Worm (Caenorhabditis elegans) whole organism, young adult: ENCODE measurements around the gene ZK287.7.

Experiments used
- B0336.3 ChIP-seq: fragments of 200-800 bp; sonication (Bioruptor generic); IDR thresholded peaks from 2 replicates; pipeline ENCODE4 v1.3.6; 2022; ENCODE audit warnings: missing genetic modification characterization, missing compliant biosample characterization
- C17E4.6 ChIP-seq: fragments of 200-800 bp; sonication (Bioruptor generic); IDR thresholded peaks from 2 replicates; pipeline ENCODE4 v1.3.6; 2022; ENCODE audit warnings: missing genetic modification reagents, missing genetic modification characterization, missing compliant biosample characterization
- F10E7.11 ChIP-seq: sonication (generic microtip); optimal IDR thresholded peaks from 2 replicates; lab custom pipeline; 2017; ENCODE audit warnings: mild to moderate bottlenecking, missing genetic modification characterization, moderate library complexity, missing compliant biosample characterization
- F23B12.7 ChIP-seq: sonication (generic microtip); optimal IDR thresholded peaks from 2 replicates; lab custom pipeline; 2017; ENCODE audit warnings: missing genetic modification characterization, mild to moderate bottlenecking, missing compliant biosample characterization, antibody characterized with exemption, moderate library complexity; ENCODE audit not compliant: insufficient read depth
- F39B2.1 ChIP-seq: fragments of 200-800 bp; sonication (Bioruptor generic); IDR thresholded peaks from 2 replicates; pipeline ENCODE4 v1.3.6; 2022; ENCODE audit warnings: missing genetic modification reagents, missing genetic modification characterization, missing compliant biosample characterization
- F49E8.2 ChIP-seq: sonication (generic microtip); optimal IDR thresholded peaks from 3 replicates; lab custom pipeline; 2017; ENCODE audit warnings: missing genetic modification characterization, mild to moderate bottlenecking, missing compliant biosample characterization, antibody characterized with exemption, moderate library complexity; ENCODE audit not compliant: insufficient read depth
- F52B5.7 ChIP-seq: sonication (generic microtip); optimal IDR thresholded peaks from 2 replicates; lab custom pipeline; 2016; ENCODE audit warnings: mild to moderate bottlenecking, missing genetic modification characterization, missing compliant biosample characterization
- F57A8.1 ChIP-seq: fragments of 200-800 bp; sonication (Bioruptor generic); optimal IDR thresholded peaks from 2 replicates; lab custom pipeline; 2018; ENCODE audit warnings: mild to moderate bottlenecking, missing genetic modification characterization, moderate library complexity, missing compliant biosample characterization
- Y95B8A.8 ChIP-seq: fragments of 200-800 bp; sonication (Bioruptor generic); IDR thresholded peaks from 2 replicates; pipeline ENCODE4 v1.3.6; 2022; ENCODE audit warnings: missing genetic modification reagents, missing genetic modification characterization, missing compliant biosample characterization
- ama-1 ChIP-seq, 3 experiments: fragments of 150-350 bp in 1 of 3; sonication (generic microtip) in 2 of 3; optimal IDR thresholded peaks; 2 replicates each; lab custom pipeline; 2014 to 2018; ENCODE audit warnings: missing biosample characterization in 2 of 3, missing genetic modification characterization in 2 of 3, missing genetic modification reagents in 2 of 3
- attf-3 ChIP-seq: fragments of 200-800 bp; sonication (Bioruptor generic); conservative IDR thresholded peaks from 2 replicates; pipeline ENCODE4 v1.3.6; 2022; ENCODE audit warnings: missing genetic modification reagents, missing genetic modification characterization, missing compliant biosample characterization
- attf-6 ChIP-seq: fragments of 200-800 bp; sonication (Bioruptor generic); IDR thresholded peaks from 2 replicates; pipeline ENCODE4 v1.3.6; 2022; ENCODE audit warnings: missing genetic modification reagents, missing genetic modification characterization, missing compliant biosample characterization
- bed-1 ChIP-seq: fragments of 200-800 bp; sonication (Bioruptor generic); IDR thresholded peaks from 2 replicates; pipeline ENCODE4 v1.3.6; 2022; ENCODE audit warnings: missing genetic modification reagents, missing genetic modification characterization, missing compliant biosample characterization
- ccch-3 ChIP-seq: fragments of 200-800 bp; sonication (Bioruptor generic); optimal IDR thresholded peaks from 2 replicates; lab custom pipeline; 2018; ENCODE audit warnings: mild to moderate bottlenecking, missing genetic modification characterization, missing compliant biosample characterization
- cebp-1 ChIP-seq, 2 experiments: fragments of 200-800 bp in 1 of 2; sonication (Bioruptor generic) in 1 of 2; sonication (generic microtip) in 1 of 2; IDR thresholded peaks in 1 of 2; optimal IDR thresholded peaks in 1 of 2; 2 replicates each; pipeline versions ENCODE4 v1.3.6 to Lab custom; 2017 to 2022; ENCODE audit warnings: missing compliant biosample characterization in 2 of 2, missing genetic modification characterization in 2 of 2, mild to moderate bottlenecking in 1 of 2, missing genetic modification reagents in 1 of 2, moderate library complexity in 1 of 2
- ceh-100 ChIP-seq: fragments of 200-800 bp; sonication (Bioruptor generic); IDR thresholded peaks from 2 replicates; pipeline ENCODE4 v1.3.6; 2022; ENCODE audit warnings: missing genetic modification reagents, missing genetic modification characterization, missing compliant biosample characterization
- ceh-79 ChIP-seq: sonication (generic microtip); optimal IDR thresholded peaks from 2 replicates; lab custom pipeline; 2017; ENCODE audit warnings: mild to moderate bottlenecking, missing genetic modification characterization, missing compliant biosample characterization
- dpff-1 ChIP-seq: sonication (generic microtip); optimal IDR thresholded peaks from 2 replicates; lab custom pipeline; 2017; ENCODE audit warnings: mild to moderate bottlenecking, missing genetic modification characterization, missing compliant biosample characterization
- dpl-1 ChIP-seq: fragments of 150-350 bp; optimal IDR thresholded peaks from 2 replicates; lab custom pipeline; 2014; ENCODE audit warnings: missing biosample characterization, missing genetic modification reagents, missing genetic modification characterization
- efl-1 ChIP-seq: fragments of 150-350 bp; optimal IDR thresholded peaks from 2 replicates; lab custom pipeline; 2014; ENCODE audit warnings: missing biosample characterization, missing genetic modification reagents, missing genetic modification characterization
- egl-18 ChIP-seq: fragments of 200-800 bp; sonication (Bioruptor generic); IDR thresholded peaks from 2 replicates; pipeline ENCODE4 v1.3.6; 2022; ENCODE audit warnings: missing genetic modification reagents, missing genetic modification characterization, missing compliant biosample characterization
- egl-44 ChIP-seq: fragments of 200-800 bp; sonication (Bioruptor generic); IDR thresholded peaks from 2 replicates; pipeline ENCODE4 v1.3.6; 2022; ENCODE audit warnings: missing genetic modification reagents, missing genetic modification characterization, missing compliant biosample characterization
- ekl-4 ChIP-seq: fragments of 200-800 bp; sonication (Bioruptor generic); IDR thresholded peaks from 2 replicates; pipeline ENCODE4 v1.3.6; 2022; ENCODE audit warnings: missing genetic modification reagents, missing genetic modification characterization, missing compliant biosample characterization
- hlh-12 ChIP-seq: sonication (generic microtip); optimal IDR thresholded peaks from 2 replicates; lab custom pipeline; 2016; ENCODE audit warnings: missing genetic modification characterization, missing compliant biosample characterization
- hmg-20 ChIP-seq: fragments of 200-800 bp; sonication (Bioruptor generic); IDR thresholded peaks from 2 replicates; pipeline ENCODE4 v1.3.6; 2022; ENCODE audit warnings: missing genetic modification reagents, missing genetic modification characterization, missing compliant biosample characterization
- hrde-1 ChIP-seq: sonication (generic microtip); optimal IDR thresholded peaks from 2 replicates; lab custom pipeline; 2016; ENCODE audit warnings: missing genetic modification characterization, mild to moderate bottlenecking, missing compliant biosample characterization, moderate library complexity, missing genotype, missing genetic modification reagents, borderline replicate concordance
- lag-1 ChIP-seq: fragments of 200-800 bp; sonication (Bioruptor generic); IDR thresholded peaks from 2 replicates; pipeline ENCODE4 v1.3.6; 2022; ENCODE audit warnings: missing genetic modification reagents, missing genetic modification characterization, missing compliant biosample characterization
- lin-35 ChIP-seq, 3 experiments: fragments of 150-350 bp in 2 of 3; sonication (generic microtip) in 1 of 3; optimal IDR thresholded peaks; 2 replicates each; lab custom pipeline; 2014 to 2018; ENCODE audit warnings: missing biosample characterization in 3 of 3, missing genetic modification characterization in 3 of 3, missing genetic modification reagents in 3 of 3
- lir-1 ChIP-seq: fragments of 200-800 bp; sonication (Bioruptor generic); conservative IDR thresholded peaks from 2 replicates; pipeline ENCODE4 v1.3.6; 2022; ENCODE audit warnings: missing genetic modification reagents, missing genetic modification characterization, missing compliant biosample characterization
- lsl-1 ChIP-seq: fragments of 200-800 bp; sonication (Bioruptor generic); optimal IDR thresholded peaks from 2 replicates; lab custom pipeline; 2018; ENCODE audit warnings: mild to moderate bottlenecking, missing genetic modification characterization, moderate library complexity, missing compliant biosample characterization
- madf-6 ChIP-seq: fragments of 200-800 bp; sonication (Bioruptor generic); IDR thresholded peaks from 2 replicates; pipeline ENCODE4 v1.3.6; 2022; ENCODE audit warnings: missing genetic modification reagents, missing genetic modification characterization, missing compliant biosample characterization
- mcd-1 ChIP-seq: fragments of 200-800 bp; sonication (Bioruptor generic); IDR thresholded peaks from 2 replicates; pipeline ENCODE4 v1.3.6; 2022; ENCODE audit warnings: missing genetic modification reagents, missing genetic modification characterization, missing compliant biosample characterization
- mes-4 ChIP-seq: sonication (generic microtip); optimal IDR thresholded peaks from 2 replicates; lab custom pipeline; 2016; ENCODE audit warnings: missing genotype, missing genetic modification characterization, missing compliant biosample characterization
- mxl-1 ChIP-seq: sonication (generic microtip); optimal IDR thresholded peaks from 2 replicates; lab custom pipeline; 2016; ENCODE audit warnings: missing genetic modification characterization, missing compliant biosample characterization
- nfya-2 ChIP-seq: fragments of 200-800 bp; sonication (Bioruptor generic); IDR thresholded peaks from 2 replicates; pipeline ENCODE4 v1.3.6; 2022; ENCODE audit warnings: missing genetic modification reagents, missing genetic modification characterization, missing compliant biosample characterization
- nhr-179 ChIP-seq: sonication (generic microtip); optimal IDR thresholded peaks from 2 replicates; lab custom pipeline; 2016; ENCODE audit warnings: mild to moderate bottlenecking, missing genetic modification characterization, missing compliant biosample characterization
- rec-8 ChIP-seq, 2 experiments: sonication (generic microtip); optimal IDR thresholded peaks; 2 replicates each; lab custom pipeline; 2016; ENCODE audit warnings: mild to moderate bottlenecking in 2 of 2, missing genetic modification characterization in 2 of 2, missing genetic modification reagents in 2 of 2, missing genotype in 2 of 2, missing biosample characterization in 1 of 2, missing compliant biosample characterization in 1 of 2, moderate library complexity in 1 of 2
- sea-2 ChIP-seq: fragments of 200-800 bp; sonication (Bioruptor generic); IDR thresholded peaks from 2 replicates; pipeline ENCODE4 v1.3.6; 2022; ENCODE audit warnings: missing genetic modification characterization, missing compliant biosample characterization
- snpc-3.4 ChIP-seq: sonication (generic microtip); optimal IDR thresholded peaks from 2 replicates; lab custom pipeline; 2017; ENCODE audit warnings: missing genetic modification characterization, mild to moderate bottlenecking, missing compliant biosample characterization, antibody characterized with exemption, moderate library complexity, missing genotype, missing genetic modification reagents
- somi-1 ChIP-seq: fragments of 200-800 bp; sonication (Bioruptor generic); optimal IDR thresholded peaks from 2 replicates; lab custom pipeline; 2018; ENCODE audit warnings: mild to moderate bottlenecking, missing genetic modification characterization, missing compliant biosample characterization
- tbx-9 ChIP-seq: sonication (generic microtip); optimal IDR thresholded peaks from 2 replicates; lab custom pipeline; 2016; ENCODE audit warnings: borderline replicate concordance, missing genetic modification characterization, inconsistent platforms, missing compliant biosample characterization
- ztf-25 ChIP-seq: fragments of 200-800 bp; sonication (Bioruptor generic); IDR thresholded peaks from 2 replicates; pipeline ENCODE4 v1.3.6; 2022; ENCODE audit warnings: missing genetic modification reagents, missing genetic modification characterization, missing compliant biosample characterization
- ztf-3 ChIP-seq: fragments of 200-800 bp; sonication (Bioruptor generic); optimal IDR thresholded peaks from 2 replicates; lab custom pipeline; 2018; ENCODE audit warnings: mild to moderate bottlenecking, missing genetic modification characterization, missing compliant biosample characterization
- ztf-6 ChIP-seq: fragments of 200-800 bp; sonication (Bioruptor generic); IDR thresholded peaks from 2 replicates; pipeline ENCODE4 v1.3.6; 2022; ENCODE audit warnings: missing genetic modification reagents, missing genetic modification characterization, missing compliant biosample characterization

Gene ZK287.7

DNA sequence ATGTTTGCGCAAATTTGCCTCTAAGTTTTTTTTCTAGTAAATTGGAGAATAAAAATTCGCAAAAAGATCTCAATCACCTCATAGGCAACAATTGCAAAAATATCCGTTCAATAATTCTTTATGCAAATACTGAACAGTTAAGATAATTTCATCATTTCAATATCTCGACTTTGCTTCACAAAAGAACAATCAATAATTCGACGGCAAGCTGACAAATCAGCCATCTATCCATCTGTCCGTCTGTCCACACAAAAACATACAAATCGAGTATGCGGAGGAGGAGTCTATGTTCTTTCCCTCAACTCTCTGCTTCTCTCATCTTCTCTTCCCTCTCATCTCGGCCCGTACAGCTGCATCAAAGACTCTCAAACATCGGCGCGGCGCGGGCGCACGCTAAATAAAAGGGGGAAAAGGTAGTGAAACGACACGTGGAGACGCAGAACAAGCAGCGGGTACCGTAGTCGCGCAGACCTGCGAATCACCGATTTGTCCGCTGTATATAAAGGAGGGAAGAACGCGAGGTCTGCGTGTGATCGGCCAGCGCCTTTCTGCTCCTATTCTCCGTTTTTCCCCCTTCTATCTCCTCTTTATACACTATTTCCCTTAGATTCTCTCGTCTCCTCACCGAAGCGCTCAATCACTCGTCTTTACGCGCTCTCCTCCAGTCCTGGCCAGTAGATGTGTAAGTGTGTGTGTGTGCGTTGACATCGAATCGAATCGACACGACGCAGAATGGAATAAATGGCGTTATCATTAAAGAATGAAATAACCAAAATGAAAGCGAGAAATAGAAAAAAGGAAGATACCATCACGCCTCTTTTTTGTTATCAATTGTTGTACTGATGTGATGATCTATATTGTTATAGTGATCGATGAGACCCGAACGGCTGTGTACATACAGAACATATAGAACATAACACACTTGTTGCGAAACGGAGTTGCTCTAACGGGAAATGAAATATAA lies 38.2 kb downstream of the ZK287.7 start (continued):
- no peak for TF ChIP-seq F39B2.1 (GFP tag; lab: Robert Waterston, UW)
- TF ChIP-seq dpl-1 (GFP tag; lab: Kevin White, UChicago): no peak
- TF ChIP-seq efl-1 (GFP tag; lab: Kevin White, UChicago): no peak
- peak in 1 of 3 experiments; percentile 64 for TF ChIP-seq lin-35 (GFP tag; optimal IDR thresholded peaks at IDR 0.05; lab: Kevin White, UChicago)
- no peak for TF ChIP-seq hmg-20 (GFP tag; lab: Robert Waterston, UW)
- TF ChIP-seq egl-18 (GFP tag; lab: Robert Waterston, UW): 0 out of 2 replicates have a peak, but pooled peaks have one; percentile 13
- 0 out of 2 replicates have a peak, but pooled peaks have one; percentile 46 for TF ChIP-seq ztf-25 (GFP tag; lab: Robert Waterston, UW)
- TF ChIP-seq ccch-3 (GFP tag; lab: Kevin White, UChicago): peak; percentile 18
- no peak for TF ChIP-seq attf-6 (GFP tag; lab: Robert Waterston, UW)
- TF ChIP-seq lag-1: no peak
- no peak for TF ChIP-seq nhr-179 (tag; lab: Kevin White, UChicago)
- TF ChIP-seq cebp-1 (GFP tag; IDR thresholded peaks at IDR 0.05; lab: Robert Waterston, UW): no peak
- TF ChIP-seq cebp-1 (tag; optimal IDR thresholded peaks at IDR 0.05; lab: Kevin White, UChicago): peak; percentile 92
- peak; percentile 71; the same call in 1 of the 2 replicates for TF ChIP-seq egl-44 (GFP tag; lab: Robert Waterston, UW)
- no peak for TF ChIP-seq hlh-12
- peak; percentile 21 for TF ChIP-seq F57A8.1 (GFP tag; lab: Kevin White, UChicago)
- peak; percentile 81 for TF ChIP-seq ekl-4 (GFP tag; lab: Robert Waterston, UW)
- TF ChIP-seq somi-1 (GFP tag; lab: Kevin White, UChicago): peak; percentile 82
- TF ChIP-seq hrde-1 (tag; lab: Kevin White, UChicago): no peak
- no peak for TF ChIP-seq F23B12.7 (tag; lab: Kevin White, UChicago)
- no peak for TF ChIP-seq F10E7.11
- TF ChIP-seq madf-6 (GFP tag; lab: Robert Waterston, UW): peak; percentile 19
- TF ChIP-seq lsl-1 (GFP tag; lab: Kevin White, UChicago): no peak
- TF ChIP-seq ztf-6 (GFP tag; lab: Robert Waterston, UW): 0 out of 2 replicates have a peak, but pooled peaks have one; percentile 62
- peak; percentile 70 for TF ChIP-seq lir-1 (GFP tag; lab: Robert Waterston, UW)
- peak; percentile 50; the same call in 1 of the 2 replicates for TF ChIP-seq C17E4.6 (GFP tag; lab: Robert Waterston, UW)
- peak; percentile 33; the same call in 1 of the 2 replicates for TF ChIP-seq ceh-100
- TF ChIP-seq bed-1 (GFP tag; lab: Robert Waterston, UW): no peak
- peak; percentile 75 for TF ChIP-seq F52B5.7 (tag; lab: Kevin White, UChicago)
- TF ChIP-seq ceh-79 (tag; lab: Kevin White, UChicago): no peak
- peak; percentile 62 for TF ChIP-seq attf-3
- no peak for TF ChIP-seq nfya-2 (GFP tag; lab: Robert Waterston, UW)
- TF ChIP-seq rec-8 (tag; optimal IDR thresholded peaks at IDR 0.05; lab: Kevin White, UChicago): peak in 1 of 2 experiments; percentile 2
- 0 out of 2 replicates have a peak, but pooled peaks have one; percentile 33 for TF ChIP-seq Y95B8A.8 (GFP tag; lab: Robert Waterston, UW)
- peak; percentile 95 for TF ChIP-seq B0336.3 (GFP tag; lab: Robert Waterston, UW)
- TF ChIP-seq tbx-9: no peak
- TF ChIP-seq dpff-1 (tag; lab: Kevin White, UChicago): no peak
- TF ChIP-seq ztf-3 (GFP tag; lab: Kevin White, UChicago): peak; percentile 65
- peak; percentile 84 for TF ChIP-seq mcd-1 (GFP tag; lab: Robert Waterston, UW)
- peak; percentile 74; the same call in 1 of the 2 replicates for TF ChIP-seq sea-2 (GFP tag; lab: Robert Waterston, UW)
- no peak for TF ChIP-seq F49E8.2 (tag; lab: Kevin White, UChicago)
- no peak for TF ChIP-seq snpc-3.4 (tag; lab: Kevin White, UChicago)
- TF ChIP-seq mxl-1 (tag; lab: Kevin White, UChicago): peak; percentile 36
- TF ChIP-seq mes-4 (tag; lab: Kevin White, UChicago): no peak
- peak; percentile 99 for TF ChIP-seq ama-1 (optimal IDR thresholded peaks at IDR 0.05; lab: Kevin White, UChicago)
- TF ChIP-seq ama-1 (GFP tag; optimal IDR thresholded peaks at IDR 0.05; lab: Kevin White, UChicago): peak in 1 of 2 experiments; percentile 43
